Worm (Caenorhabditis elegans): ENCODE measurements around the gene alkb-7.
A peak's percentile ranks its signal among the peaks of the same experiment; 100 is the strongest.

Gene alkb-7

DNA sequence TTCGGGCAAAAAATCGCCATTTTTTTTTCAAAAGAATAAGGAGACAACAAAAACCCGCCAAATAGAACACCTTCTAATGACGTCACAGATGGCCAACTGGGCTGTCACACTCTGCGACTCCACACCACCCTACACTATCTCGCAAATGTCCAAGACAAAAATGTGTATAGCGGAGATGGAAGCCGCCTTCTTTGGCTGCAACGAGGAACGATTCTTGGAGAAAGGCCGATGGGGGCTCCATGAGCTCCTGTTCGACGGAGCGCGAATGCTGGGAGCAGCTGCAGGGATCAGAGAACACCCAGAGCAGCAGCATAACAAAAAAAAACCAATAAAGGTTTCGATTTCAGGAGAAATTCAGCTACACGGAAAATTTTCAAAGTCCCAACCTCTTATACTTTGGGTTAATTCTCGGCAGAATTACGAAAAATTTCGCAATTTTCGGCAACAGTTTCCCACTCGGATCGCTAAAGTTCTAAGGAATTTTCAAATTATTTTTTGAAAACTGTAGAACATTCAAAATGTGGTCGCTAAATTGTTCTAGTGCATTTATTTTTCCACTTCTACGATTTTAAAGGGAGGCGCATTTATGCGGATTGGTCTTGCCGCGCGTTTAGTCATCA lies 17.9 kb upstream of the alkb-7 start (continued):
- TF ChIP-seq unc-98 (GFP tag; IDR thresholded peaks at IDR 0.05) = no peak
- no peak for TF ChIP-seq sox-4 (tag; optimal IDR thresholded peaks at IDR 0.05)
- TF ChIP-seq aly-2 (tag; optimal IDR thresholded peaks at IDR 0.05) = no peak
- TF ChIP-seq ces-1 (GFP tag; optimal IDR thresholded peaks at IDR 0.05) = no peak
- TF ChIP-seq lin-39 (tag; optimal IDR thresholded peaks at IDR 0.05) = no peak
- TF ChIP-seq zip-4 (GFP tag; optimal IDR thresholded peaks at IDR 0.05) = no peak
- TF ChIP-seq irx-1 (tag; optimal IDR thresholded peaks at IDR 0.05) = no peak
- TF ChIP-seq swsn-7 (tag; optimal IDR thresholded peaks at IDR 0.05) = peak; percentile 41
- TF ChIP-seq ztf-11 (tag; optimal IDR thresholded peaks at IDR 0.05) = peak in 1 of 2 experiments; percentile 2
- no peak for TF ChIP-seq blmp-1 (tag; optimal IDR thresholded peaks at IDR 0.05)
- TF ChIP-seq sptf-1 (tag; optimal IDR thresholded peaks at IDR 0.05) = no peak
- no peak for TF ChIP-seq fos-1 (tag; optimal IDR thresholded peaks at IDR 0.05)
- TF ChIP-seq vab-15 (tag; optimal IDR thresholded peaks at IDR 0.05) = no peak
- peak; percentile 86 for TF ChIP-seq lin-14 (GFP tag; optimal IDR thresholded peaks at IDR 0.05)
- no peak for TF ChIP-seq hpl-2 (GFP tag; optimal IDR thresholded peaks at IDR 0.05)
- TF ChIP-seq skn-1 (tag; optimal IDR thresholded peaks at IDR 0.05) = peak; percentile 16
- TF ChIP-seq F16B12.6 (tag; optimal IDR thresholded peaks at IDR 0.05) = no peak
- TF ChIP-seq lir-3 (tag; optimal IDR thresholded peaks at IDR 0.05; ENCODE audit: poor library complexity) = no peak
- peak; percentile 90 for TF ChIP-seq nhr-19 (GFP tag; conservative IDR thresholded peaks at IDR 0.05)
- peak; percentile 15; the same call in 1 of the 2 replicates for TF ChIP-seq isw-1 (GFP tag; IDR thresholded peaks at IDR 0.05)
- TF ChIP-seq fkh-8 (tag; optimal IDR thresholded peaks at IDR 0.05) = peak; percentile 59
- TF ChIP-seq mep-1 (tag; optimal IDR thresholded peaks at IDR 0.05) = peak; percentile 36
- peak; percentile 41 for TF ChIP-seq snu-23 (GFP tag; optimal IDR thresholded peaks at IDR 0.05)
- TF ChIP-seq aha-1 (tag; optimal IDR thresholded peaks at IDR 0.05) = no peak
- TF ChIP-seq nhr-47 (tag; optimal IDR thresholded peaks at IDR 0.05) = peak; percentile 54
- TF ChIP-seq nhr-76 (tag; optimal IDR thresholded peaks at IDR 0.05) = no peak
- TF ChIP-seq mef-2 (tag; optimal IDR thresholded peaks at IDR 0.05) = no peak
- no peak for TF ChIP-seq ceh-8 (GFP tag; optimal IDR thresholded peaks at IDR 0.05)
- no peak for TF ChIP-seq fkh-10 (GFP tag; optimal IDR thresholded peaks at IDR 0.05)
- TF ChIP-seq nhr-84 (tag; optimal IDR thresholded peaks at IDR 0.05) = no peak
- no peak for TF ChIP-seq pax-3 (tag; optimal IDR thresholded peaks at IDR 0.05)
- TF ChIP-seq nhr-77 (tag; optimal IDR thresholded peaks at IDR 0.05) = no peak
- TF ChIP-seq snpc-4 (tag; optimal IDR thresholded peaks at IDR 0.05) = no peak
- no peak for TF ChIP-seq tlp-1 (tag; optimal IDR thresholded peaks at IDR 0.05)
- TF ChIP-seq tbx-2 (tag; optimal IDR thresholded peaks at IDR 0.05) = peak; percentile 33
- TF ChIP-seq nhr-237 (tag; optimal IDR thresholded peaks at IDR 0.05) = no peak
- no peak for TF ChIP-seq ztf-4 (tag; optimal IDR thresholded peaks at IDR 0.05)
- no peak for TF ChIP-seq C34B4.2 (tag; optimal IDR thresholded peaks at IDR 0.05)
- TF ChIP-seq C04F5.9 (tag; optimal IDR thresholded peaks at IDR 0.05) = no peak
- TF ChIP-seq Y116A8C.19 (tag; optimal IDR thresholded peaks at IDR 0.05; ENCODE audit: borderline replicate concordance) = no peak
- no peak for TF ChIP-seq grh-1 (GFP tag; IDR thresholded peaks at IDR 0.05)
- no peak for TF ChIP-seq fkh-4 (tag; optimal IDR thresholded peaks at IDR 0.05; ENCODE audit: borderline replicate concordance)
- no peak for TF ChIP-seq nhr-12 (tag; optimal IDR thresholded peaks at IDR 0.05)
- no peak for TF ChIP-seq unc-30 (tag; optimal IDR thresholded peaks at IDR 0.05)
- no peak for TF ChIP-seq alr-1 (tag; optimal IDR thresholded peaks at IDR 0.05; ENCODE audit: borderline replicate concordance)
- TF ChIP-seq ama-1 (optimal IDR thresholded peaks at IDR 0.05) = no peak
- TF ChIP-seq jun-1 (tag; optimal IDR thresholded peaks at IDR 0.05) = no peak
- TF ChIP-seq lin-15B (tag; optimal IDR thresholded peaks at IDR 0.05) = peak; percentile 47
- peak; percentile 35 for TF ChIP-seq egl-13 (tag; optimal IDR thresholded peaks at IDR 0.05)
- no peak for TF ChIP-seq dsc-1 (tag; optimal IDR thresholded peaks at IDR 0.05)
- TF ChIP-seq lin-35 (GFP tag; optimal IDR thresholded peaks at IDR 0.05) = peak in 1 of 2 experiments; percentile 59
- TF ChIP-seq hlh-17 (GFP tag; optimal IDR thresholded peaks at IDR 0.05; ENCODE audit: borderline replicate concordance) = no peak
- peak; percentile 34 to 36 for TF ChIP-seq efl-1 (optimal IDR thresholded peaks at IDR 0.05)
- peak; percentile 31 to 55 for TF ChIP-seq efl-1 (GFP tag; optimal IDR thresholded peaks at IDR 0.05 in 1 of 2)
